Fruit fly (Drosophila melanogaster) whole organism, embryonic: ENCODE data around the gene fzy.

Source experiments
- Bteb2 ChIP-seq: fragments of 200-800 bp; sonication (Bioruptor generic); optimal IDR thresholded peaks from 2 replicates; lab custom pipeline; 2016; ENCODE audit warnings: missing biosample characterization, missing genetic modification characterization
- CG10274 ChIP-seq: fragments of 200-800 bp; sonication (Bioruptor generic); optimal IDR thresholded peaks from 3 replicates; lab custom pipeline; 2017; ENCODE audit warnings: missing biosample characterization, mild to moderate bottlenecking, missing genetic modification characterization
- CG10366 ChIP-seq: fragments of 200-800 bp; sonication (Bioruptor generic); IDR thresholded peaks from 2 replicates; pipeline ENCODE4 v1.3.6; 2022; ENCODE audit warnings: missing biosample characterization, missing genetic modification characterization
- CG10462 ChIP-seq: fragments of 200-800 bp; sonication (Bioruptor generic); optimal IDR thresholded peaks from 2 replicates; lab custom pipeline; 2016; ENCODE audit warnings: missing biosample characterization, missing genetic modification characterization
- CG10543 ChIP-seq: fragments of 200-800 bp; sonication (Bioruptor generic); optimal IDR thresholded peaks from 3 replicates; lab custom pipeline; 2017; ENCODE audit warnings: missing biosample characterization, mild to moderate bottlenecking, missing genetic modification characterization, moderate library complexity
- CG12769 ChIP-seq: fragments of 200-800 bp; sonication (Bioruptor generic); optimal IDR thresholded peaks from 2 replicates; lab custom pipeline; 2019; ENCODE audit warnings: missing biosample characterization, mild to moderate bottlenecking, missing genetic modification characterization, moderate library complexity
- CG17186 ChIP-seq: fragments of 200-800 bp; sonication (Bioruptor generic); optimal IDR thresholded peaks from 3 replicates; lab custom pipeline; 2017; ENCODE audit warnings: missing biosample characterization, missing genetic modification reagents, missing genetic modification characterization
- CG2199 ChIP-seq: fragments of 200-800 bp; sonication (Bioruptor generic); IDR thresholded peaks from 3 replicates; pipeline ENCODE4 v1.3.6; 2022; ENCODE audit warnings: missing biosample characterization, missing genetic modification characterization
- CG34224 ChIP-seq: fragments of 200-800 bp; sonication (Bioruptor generic); IDR thresholded peaks from 3 replicates; pipeline ENCODE4 v1.3.6; 2022; ENCODE audit warnings: missing biosample characterization, missing genetic modification characterization; ENCODE audit not compliant: partially characterized antibody
- CG4404 ChIP-seq: fragments of 200-800 bp; sonication (Bioruptor generic); IDR thresholded peaks from 2 replicates; pipeline ENCODE4 v1.3.6; 2022; ENCODE audit warnings: missing biosample characterization, missing genetic modification characterization
- CG4730 ChIP-seq: fragments of 200-800 bp; sonication (Bioruptor generic); IDR thresholded peaks from 2 replicates; pipeline ENCODE4 v1.3.6; 2022; ENCODE audit warnings: missing biosample characterization, missing genetic modification characterization
- CG6254 ChIP-seq: fragments of 200-800 bp; sonication (Bioruptor generic); optimal IDR thresholded peaks from 3 replicates; lab custom pipeline; 2017; ENCODE audit warnings: mild to moderate bottlenecking, missing biosample characterization, missing genetic modification reagents, missing genetic modification characterization
- CG7745 ChIP-seq: fragments of 200-800 bp; sonication (Bioruptor generic); optimal IDR thresholded peaks from 2 replicates; lab custom pipeline; 2018; ENCODE audit warnings: missing biosample characterization, mild to moderate bottlenecking, missing genetic modification characterization, moderate library complexity
- Deaf1 ChIP-seq: fragments of 200-800 bp; optimal IDR thresholded peaks from 3 replicates; lab custom pipeline; 2019; ENCODE audit warnings: missing biosample characterization, mild to moderate bottlenecking, missing genetic modification characterization, moderate library complexity
- ERR ChIP-seq: fragments of 200-800 bp; sonication (Bioruptor generic); optimal IDR thresholded peaks from 2 replicates; lab custom pipeline; 2016; ENCODE audit warnings: missing biosample characterization, missing genetic modification characterization
- HLH3B ChIP-seq: fragments of 200-800 bp; sonication (Bioruptor generic); IDR thresholded peaks from 2 replicates; pipeline ENCODE4 v1.3.6; 2022; ENCODE audit warnings: missing biosample characterization, missing genetic modification characterization
- HLH4C ChIP-seq: fragments of 200-800 bp; sonication (Bioruptor generic); IDR thresholded peaks from 3 replicates; pipeline ENCODE4 v1.3.6; 2022; ENCODE audit warnings: missing biosample characterization, missing genetic modification characterization; ENCODE audit not compliant: partially characterized antibody
- Hey ChIP-seq: fragments of 200-800 bp; sonication (Bioruptor generic); optimal IDR thresholded peaks from 3 replicates; lab custom pipeline; 2018; ENCODE audit warnings: missing biosample characterization, mild to moderate bottlenecking, missing genetic modification characterization
- HmgZ ChIP-seq: fragments of 200-800 bp; sonication (Bioruptor generic); optimal IDR thresholded peaks from 2 replicates; lab custom pipeline; 2018; ENCODE audit warnings: missing biosample characterization, mild to moderate bottlenecking, missing genetic modification characterization
- Mad ChIP-seq: fragments of 200-800 bp; sonication (Bioruptor generic); optimal IDR thresholded peaks from 2 replicates; lab custom pipeline; 2016; ENCODE audit warnings: missing biosample characterization, missing genetic modification characterization
- Med ChIP-seq: fragments of 200-800 bp; sonication (Bioruptor generic); peaks from one replicate; lab custom pipeline; 2016; ENCODE audit warnings: missing biosample characterization, missing genetic modification characterization, mild to moderate bottlenecking, inconsistent platforms, moderate library complexity
- Pdp1 ChIP-seq, 2 experiments: fragments of 200-800 bp; sonication (Bioruptor generic); optimal IDR thresholded peaks; 3 replicates each; lab custom pipeline; 2016; ENCODE audit warnings: missing biosample characterization in 2 of 2, missing genetic modification characterization in 2 of 2, mild to moderate bottlenecking in 1 of 2, moderate library complexity in 1 of 2
- Stat92E ChIP-seq, 3 experiments: fragments of >200 bp in 2 of 3; fragments of 200-800 bp in 1 of 3; sonication (Bioruptor generic) in 1 of 3; optimal IDR thresholded peaks; 2 replicates each; lab custom pipeline; 2017 to 2019; ENCODE audit warnings: missing biosample characterization in 3 of 3, missing genetic modification characterization in 3 of 3, mild to moderate bottlenecking in 1 of 3, moderate library complexity in 1 of 3
- abd-A ChIP-seq: fragments of 200-800 bp; sonication (Bioruptor generic); optimal IDR thresholded peaks from 3 replicates; lab custom pipeline; 2019; ENCODE audit warnings: missing biosample characterization, mild to moderate bottlenecking, missing genetic modification characterization, moderate library complexity
- amos ChIP-seq: fragments of 200-800 bp; sonication (Bioruptor generic); IDR thresholded peaks from 2 replicates; pipeline ENCODE4 v1.3.6; 2022; ENCODE audit warnings: missing biosample characterization, missing genetic modification characterization; ENCODE audit not compliant: partially characterized antibody
- bab2 ChIP-seq: fragments of 200-800 bp; sonication (Bioruptor generic); optimal IDR thresholded peaks from 2 replicates; lab custom pipeline; 2016; ENCODE audit warnings: missing biosample characterization, missing genetic modification characterization
- chif ChIP-seq, 2 experiments: fragments of 200-800 bp; sonication (Bioruptor generic); optimal IDR thresholded peaks; 3 replicates each; lab custom pipeline; 2016; ENCODE audit warnings: missing biosample characterization in 2 of 2, missing genetic modification characterization in 2 of 2
- da ChIP-seq: fragments of 200-800 bp; sonication (Bioruptor generic); optimal IDR thresholded peaks from 2 replicates; lab custom pipeline; 2016; ENCODE audit warnings: missing biosample characterization, missing genetic modification characterization
- dmrt11E ChIP-seq: fragments of 200-800 bp; sonication (Bioruptor generic); optimal IDR thresholded peaks from 3 replicates; lab custom pipeline; 2018; ENCODE audit warnings: missing biosample characterization, mild to moderate bottlenecking, missing genetic modification characterization, moderate library complexity
- fu2 ChIP-seq: fragments of 200-800 bp; sonication (Bioruptor generic); optimal IDR thresholded peaks from 2 replicates; lab custom pipeline; 2016; ENCODE audit warnings: missing biosample characterization, missing genetic modification characterization
- gsb ChIP-seq: fragments of 200-800 bp; sonication (Bioruptor generic); IDR thresholded peaks from 2 replicates; pipeline ENCODE4 v1.3.6; 2022; ENCODE audit warnings: missing biosample characterization, missing genetic modification characterization
- ham ChIP-seq: fragments of 200-800 bp; sonication (Bioruptor generic); IDR thresholded peaks from 2 replicates; pipeline ENCODE4 v1.3.6; 2022; ENCODE audit warnings: missing biosample characterization, missing genetic modification characterization
- jigr1 ChIP-seq: fragments of 200-800 bp; sonication (Bioruptor generic); IDR thresholded peaks from 3 replicates; pipeline ENCODE4 v1.3.6; 2022; ENCODE audit warnings: missing biosample characterization, missing genetic modification characterization
- kni ChIP-seq: fragments of 200-800 bp; sonication (Bioruptor generic); optimal IDR thresholded peaks from 3 replicates; lab custom pipeline; 2017; ENCODE audit warnings: mild to moderate bottlenecking, missing biosample characterization, missing genetic modification reagents, missing genetic modification characterization
- nau ChIP-seq: fragments of 200-800 bp; sonication (Bioruptor generic); optimal IDR thresholded peaks from 3 replicates; lab custom pipeline; 2017; ENCODE audit warnings: missing biosample characterization, mild to moderate bottlenecking, missing genetic modification characterization, missing genetic modification reagents
- odd ChIP-seq: fragments of 200-800 bp; sonication (Bioruptor generic); optimal IDR thresholded peaks from 2 replicates; lab custom pipeline; 2017; ENCODE audit warnings: missing biosample characterization, mild to moderate bottlenecking, missing genetic modification characterization
- onecut ChIP-seq: fragments of 200-800 bp; sonication (Bioruptor generic); IDR thresholded peaks from 2 replicates; pipeline ENCODE4 v1.3.6; 2022; ENCODE audit warnings: missing biosample characterization, missing genetic modification characterization
- prd ChIP-seq, 3 experiments: fragments of >200 bp in 2 of 3; fragments of 200-800 bp in 1 of 3; sonication (Bioruptor generic) in 1 of 3; optimal IDR thresholded peaks in 2 of 3; IDR thresholded peaks in 1 of 3; 2 replicates in 2 of 3; 3 replicates in 1 of 3; pipeline versions ENCODE4 v1.3.6 to Lab custom; 2017 to 2022; ENCODE audit warnings: missing biosample characterization in 1 of 3, missing genetic modification characterization in 1 of 3
- rib ChIP-seq: fragments of 200-800 bp; sonication (Bioruptor generic); IDR thresholded peaks from 2 replicates; pipeline ENCODE4 v1.3.6; 2022; ENCODE audit warnings: missing biosample characterization, missing genetic modification characterization
- ro ChIP-seq: fragments of 200-800 bp; sonication (Bioruptor generic); IDR thresholded peaks from 2 replicates; pipeline ENCODE4 v1.3.6; 2022; ENCODE audit warnings: missing biosample characterization, missing genetic modification characterization
- sd ChIP-seq: fragments of 200-800 bp; sonication (Bioruptor generic); optimal IDR thresholded peaks from 3 replicates; lab custom pipeline; 2018; ENCODE audit warnings: missing biosample characterization, mild to moderate bottlenecking, missing genetic modification characterization, moderate library complexity
- sim ChIP-seq: fragments of 200-800 bp; sonication (Bioruptor generic); IDR thresholded peaks from 2 replicates; pipeline ENCODE4 v1.3.6; 2022; ENCODE audit warnings: missing biosample characterization, missing genetic modification characterization
- sima ChIP-seq: fragments of 200-800 bp; sonication (Bioruptor generic); optimal IDR thresholded peaks from 2 replicates; lab custom pipeline; 2016; ENCODE audit warnings: missing biosample characterization, missing genetic modification characterization
- slp2 ChIP-seq: fragments of 200-800 bp; sonication (Bioruptor generic); optimal IDR thresholded peaks from 2 replicates; lab custom pipeline; 2016; ENCODE audit warnings: missing biosample characterization, missing genetic modification characterization
- sqz ChIP-seq: fragments of 200-800 bp; sonication (Bioruptor generic); optimal IDR thresholded peaks from 3 replicates; lab custom pipeline; 2018; ENCODE audit warnings: missing biosample characterization, mild to moderate bottlenecking, missing genetic modification characterization
- sr ChIP-seq: fragments of 200-800 bp; sonication (Bioruptor generic); IDR thresholded peaks from 3 replicates; pipeline ENCODE4 v1.3.6; 2022; ENCODE audit warnings: missing biosample characterization, missing genetic modification characterization
- ttk ChIP-seq: fragments of 200-800 bp; sonication (Bioruptor generic); IDR thresholded peaks from 2 replicates; pipeline ENCODE4 v2.1.2; 2022; ENCODE audit warnings: missing biosample characterization, missing genetic modification characterization
- twi ChIP-seq: fragments of 200-800 bp; optimal IDR thresholded peaks from 2 replicates; lab custom pipeline; 2019; ENCODE audit warnings: missing biosample characterization, mild to moderate bottlenecking, missing genetic modification characterization, moderate library complexity
- vvl ChIP-seq: fragments of 200-800 bp; sonication (Bioruptor generic); IDR thresholded peaks from 2 replicates; pipeline ENCODE4 v1.3.6; 2022; ENCODE audit warnings: missing biosample characterization, missing genetic modification characterization

Gene fzy

DNA sequence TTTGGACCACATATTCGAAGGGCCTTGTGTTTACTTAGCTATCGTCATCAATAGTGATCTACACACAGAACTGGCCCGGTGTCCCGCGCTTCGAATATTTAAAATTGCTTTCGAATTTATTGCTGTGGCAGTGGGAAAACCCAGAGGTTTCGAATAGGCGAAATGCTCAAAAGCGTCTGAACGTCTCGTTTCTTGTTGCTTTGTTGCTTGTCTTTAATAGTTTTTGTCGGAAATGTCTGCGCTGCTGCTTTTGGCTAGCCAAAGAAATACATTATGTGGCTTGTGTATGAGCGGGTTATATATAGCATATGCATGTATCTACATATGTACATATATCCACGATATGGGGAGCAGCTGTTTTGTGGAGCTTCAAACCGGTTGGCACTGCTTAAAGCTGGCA is 10.5 kb downstream of the fzy start (continued):
- TF ChIP-seq CG12769 (tag; lab: Kevin White, UChicago) = peak; percentile 61
- no peak for TF ChIP-seq sim (GFP tag; lab: Robert Waterston, UW)
- TF ChIP-seq bab2 = no peak
- no peak for TF ChIP-seq da (GFP tag; lab: Kevin White, UChicago)
- no peak for TF ChIP-seq Hey (tag; lab: Kevin White, UChicago)
- TF ChIP-seq CG17186 (GFP tag; lab: Kevin White, UChicago) = no peak
- TF ChIP-seq CG10366 = no peak
- no peak for TF ChIP-seq ERR (GFP tag; lab: Kevin White, UChicago)
- TF ChIP-seq amos (GFP tag; lab: Robert Waterston, UW) = no peak
- TF ChIP-seq CG7745 (tag; lab: Kevin White, UChicago) = no peak
- no peak for TF ChIP-seq prd (optimal IDR thresholded peaks at IDR 0.05; lab: Kevin White, UChicago)
- TF ChIP-seq prd (GFP tag; IDR thresholded peaks at IDR 0.05; lab: Robert Waterston, UW) = no peak
- TF ChIP-seq slp2 (GFP tag; lab: Kevin White, UChicago) = no peak
- no peak for TF ChIP-seq jigr1 (GFP tag; lab: Robert Waterston, UW)
- TF ChIP-seq gsb (GFP tag; lab: Robert Waterston, UW) = no peak
- TF ChIP-seq sima (GFP tag; lab: Kevin White, UChicago) = no peak
- TF ChIP-seq kni (GFP tag; lab: Kevin White, UChicago) = peak; percentile 13
- TF ChIP-seq ham (GFP tag; lab: Robert Waterston, UW) = no peak
- peak; percentile 23 for TF ChIP-seq twi (tag; lab: Kevin White, UChicago)
- TF ChIP-seq CG2199 = peak; percentile 75; the same call in 2 of the 3 replicates
- TF ChIP-seq odd (GFP tag; lab: Kevin White, UChicago) = no peak
- TF ChIP-seq abd-A (tag; lab: Kevin White, UChicago) = peak; percentile 58
- TF ChIP-seq nau (GFP tag; lab: Kevin White, UChicago) = peak; percentile 6
- TF ChIP-seq HLH3B = no peak
- TF ChIP-seq HLH4C (GFP tag; lab: Robert Waterston, UW) = no peak
- peak; percentile 69 for TF ChIP-seq Med
- no peak for TF ChIP-seq fu2 (GFP tag; lab: Kevin White, UChicago)
- TF ChIP-seq dmrt11E (tag; lab: Kevin White, UChicago) = no peak
- TF ChIP-seq vvl = no peak; the same call in 1 of the 2 replicates
- TF ChIP-seq CG4730 = no peak
- no peak for TF ChIP-seq Stat92E (GFP tag; optimal IDR thresholded peaks at IDR 0.05; lab: Kevin White, UChicago)
- TF ChIP-seq CG6254 (GFP tag; lab: Kevin White, UChicago) = no peak
- TF ChIP-seq Mad (GFP tag; lab: Kevin White, UChicago) = no peak
- TF ChIP-seq Deaf1 (tag; lab: Kevin White, UChicago) = no peak
- no peak for TF ChIP-seq ro
- no peak for TF ChIP-seq Pdp1 (GFP tag; optimal IDR thresholded peaks at IDR 0.05; lab: Kevin White, UChicago)
- TF ChIP-seq CG4404 = no peak

DNA sequence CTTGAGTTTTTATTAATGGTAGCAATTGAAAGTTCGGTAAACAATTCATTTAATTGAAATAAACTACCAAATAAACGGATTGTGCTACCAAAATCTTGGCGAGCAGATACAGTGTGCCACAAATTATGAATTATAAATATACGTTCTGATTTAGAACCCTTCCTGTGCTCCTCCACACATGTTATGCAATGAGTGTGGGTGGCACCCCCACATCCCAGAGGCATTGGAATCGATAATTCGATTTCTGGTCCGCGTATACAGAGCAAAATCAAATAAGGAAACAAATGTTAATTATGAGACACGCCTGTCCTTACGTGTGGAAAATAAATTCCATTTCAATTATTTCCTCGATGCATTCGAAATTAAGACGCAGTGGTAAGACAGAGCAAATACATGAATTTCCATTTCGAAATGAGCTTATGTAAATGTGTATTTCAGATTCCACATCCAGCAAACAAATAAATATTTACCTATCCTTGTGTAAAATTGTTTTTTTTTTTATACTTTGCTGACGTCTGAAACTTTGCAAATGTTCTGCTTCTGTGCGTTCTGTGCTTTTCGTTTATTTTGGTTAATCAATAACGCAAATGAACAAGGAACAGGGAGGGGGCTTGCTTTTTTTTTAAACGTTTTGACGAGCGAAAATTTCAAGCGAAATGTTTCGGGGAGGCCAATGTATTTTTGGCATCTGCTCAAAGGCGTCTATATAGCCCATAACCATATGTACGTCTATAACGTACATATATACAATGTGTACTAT is 11.3 kb downstream of the fzy start:
- no peak for TF ChIP-seq HmgZ (tag; lab: Kevin White, UChicago)
- TF ChIP-seq CG10462 (GFP tag; lab: Kevin White, UChicago) = no peak
- peak; percentile 10 for TF ChIP-seq Med
- peak; percentile 65 for TF ChIP-seq rib (GFP tag; lab: Robert Waterston, UW)
- TF ChIP-seq CG10274 = no peak
- TF ChIP-seq sqz = no peak
- peak; percentile 59 for TF ChIP-seq CG10543 (GFP tag; lab: Kevin White, UChicago)
- TF ChIP-seq Bteb2 = no peak
- TF ChIP-seq chif (GFP tag; optimal IDR thresholded peaks at IDR 0.05; lab: Kevin White, UChicago) = no peak
- TF ChIP-seq onecut = peak; percentile 63
- TF ChIP-seq sd (tag; lab: Kevin White, UChicago) = peak; percentile 79
- 0 out of 3 replicates have a peak, but pooled peaks have one; percentile 35 for TF ChIP-seq sr (GFP tag; lab: Robert Waterston, UW)
- TF ChIP-seq ttk (GFP tag; lab: Robert Waterston, UW) = no peak
- no peak for TF ChIP-seq CG34224 (GFP tag; lab: Robert Waterston, UW)
- peak in 1 of 2 experiments; percentile 85 for TF ChIP-seq Pdp1 (GFP tag; optimal IDR thresholded peaks at IDR 0.05; lab: Kevin White, UChicago)
